Worm (Caenorhabditis elegans): ENCODE results near the gene ltah-1.1.

- no peak for TF ChIP-seq T07F8.4 (tag; optimal IDR thresholded peaks at IDR 0.05)
- TF ChIP-seq Y95B8A.8 (GFP tag; IDR thresholded peaks at IDR 0.05) = no peak
- no peak for TF ChIP-seq lsy-27 (tag; optimal IDR thresholded peaks at IDR 0.05; ENCODE audit: borderline replicate concordance, insufficient read depth)
- TF ChIP-seq nfya-1 (tag; optimal IDR thresholded peaks at IDR 0.05; ENCODE audit: borderline replicate concordance, insufficient read depth) = no peak
- TF ChIP-seq ceh-58 (GFP tag; IDR thresholded peaks at IDR 0.05) = no peak
- TF ChIP-seq unc-130 (GFP tag; optimal IDR thresholded peaks at IDR 0.05) = no peak
- TF ChIP-seq K11D2.4 (GFP tag; IDR thresholded peaks at IDR 0.05) = no peak
- no peak for TF ChIP-seq pha-4 (tag; optimal IDR thresholded peaks at IDR 0.05)
- no peak for TF ChIP-seq lin-35 (GFP tag; optimal IDR thresholded peaks at IDR 0.05)
- no peak for TF ChIP-seq F10E7.11 (tag; optimal IDR thresholded peaks at IDR 0.05)
Observed at ce11 chrIV:12311597-12311996, 32.2 kb downstream of the ltah-1.1 start, which contains the start of gene oac-58.

Data from whole organism, young adult.